Fruit fly (Drosophila melanogaster) whole organism, wandering third instar larva: Measurements from ENCODE around the gene CG18675.

Experiments
- Abd-B ChIP-seq: fragments of >200 bp; optimal IDR thresholded peaks from 2 replicates; lab custom pipeline; 2017; ENCODE audit warnings: missing biosample characterization, missing genetic modification characterization
- CG32264 ChIP-seq: fragments of 200-800 bp; sonication (Bioruptor generic); optimal IDR thresholded peaks from 2 replicates; lab custom pipeline; 2016; ENCODE audit warnings: missing biosample characterization, missing genetic modification characterization
- CG9705 ChIP-seq: fragments of 200-800 bp; sonication (Bioruptor generic); optimal IDR thresholded peaks from 2 replicates; lab custom pipeline; 2018; ENCODE audit warnings: missing biosample characterization, mild to moderate bottlenecking, missing genetic modification characterization
- CrebA ChIP-seq: fragments of 200-800 bp; sonication (Bioruptor generic); optimal IDR thresholded peaks from 2 replicates; lab custom pipeline; 2016; ENCODE audit warnings: missing biosample characterization, mild to moderate bottlenecking, missing genetic modification characterization, borderline replicate concordance
- Dfd ChIP-seq: fragments of >200 bp; optimal IDR thresholded peaks from 2 replicates; lab custom pipeline; 2017; ENCODE audit warnings: missing biosample characterization, missing genetic modification characterization
- Dif ChIP-seq: fragments of 200-275, 200-300 bp; sonication (Bioruptor generic); optimal IDR thresholded peaks from 2 replicates; lab custom pipeline; 2018; ENCODE audit warnings: missing biosample characterization, missing genetic modification characterization; ENCODE audit not compliant: partially characterized antibody
- GATAd ChIP-seq: sonication (Bioruptor generic); optimal IDR thresholded peaks from 2 replicates; lab custom pipeline; 2016; ENCODE audit warnings: missing biosample characterization, missing genetic modification characterization
- HLH106 ChIP-seq: fragments of 200-800 bp; optimal IDR thresholded peaks from 3 replicates; lab custom pipeline; 2019; ENCODE audit warnings: missing biosample characterization, mild to moderate bottlenecking, missing genetic modification characterization, moderate library complexity
- Hnf4 ChIP-seq: fragments of 200-800 bp; sonication (Bioruptor generic); optimal IDR thresholded peaks from 2 replicates; lab custom pipeline; 2016; ENCODE audit warnings: missing biosample characterization, mild to moderate bottlenecking, missing genetic modification characterization
- Hr78 ChIP-seq: fragments of >200 bp; optimal IDR thresholded peaks from 2 replicates; lab custom pipeline; 2017; ENCODE audit warnings: missing biosample characterization, missing genetic modification characterization
- Hr83 ChIP-seq: fragments of 200-300 bp; sonication (Bioruptor generic); optimal IDR thresholded peaks from 2 replicates; lab custom pipeline; 2016; ENCODE audit warnings: missing biosample characterization, mild to moderate bottlenecking, missing genetic modification characterization, moderate library complexity; ENCODE audit not compliant: poor library complexity, severe bottlenecking
- Jra ChIP-seq: sonication (Bioruptor generic); optimal IDR thresholded peaks from 2 replicates; lab custom pipeline; 2016; ENCODE audit warnings: missing biosample characterization, missing genetic modification characterization
- Mio ChIP-seq: sonication (Bioruptor generic); optimal IDR thresholded peaks from 2 replicates; lab custom pipeline; 2016; ENCODE audit warnings: missing biosample characterization, missing genetic modification characterization
- Myc ChIP-seq: fragments of >200 bp; optimal IDR thresholded peaks from 2 replicates; lab custom pipeline; 2017
- N ChIP-seq: fragments of >200 bp; optimal IDR thresholded peaks from 2 replicates; lab custom pipeline; 2018; ENCODE audit warnings: missing biosample characterization, missing external identifiers, missing genetic modification characterization
- OdsH ChIP-seq: fragments of 200-800 bp; sonication (Bioruptor generic); optimal IDR thresholded peaks from 2 replicates; lab custom pipeline; 2016; ENCODE audit warnings: missing biosample characterization, mild to moderate bottlenecking, missing genetic modification characterization
- Rel ChIP-seq, 2 experiments: fragments of 200-800 bp; sonication (Bioruptor generic) in 1 of 2; optimal IDR thresholded peaks; 2 replicates in 1 of 2; 3 replicates in 1 of 2; lab custom pipeline; 2016 to 2019; ENCODE audit warnings: mild to moderate bottlenecking in 2 of 2, missing biosample characterization in 2 of 2, missing genetic modification characterization in 2 of 2, moderate library complexity in 1 of 2
- Sp1 ChIP-seq: fragments of 200-800 bp; sonication (Bioruptor generic); optimal IDR thresholded peaks from 3 replicates; lab custom pipeline; 2019; ENCODE audit warnings: missing biosample characterization, mild to moderate bottlenecking, missing genetic modification characterization, moderate library complexity
- Vsx2 ChIP-seq: fragments of 200-300, 225-300 bp; sonication (Bioruptor generic); optimal IDR thresholded peaks from 2 replicates; lab custom pipeline; 2018; ENCODE audit warnings: missing biosample characterization, missing genetic modification characterization; ENCODE audit not compliant: partially characterized antibody
- br ChIP-seq: fragments of 200-800 bp; sonication (Bioruptor generic); optimal IDR thresholded peaks from 2 replicates; lab custom pipeline; 2016; ENCODE audit warnings: missing biosample characterization, missing genetic modification characterization
- brk ChIP-seq: fragments of 200-800 bp; sonication (Bioruptor generic); optimal IDR thresholded peaks from 2 replicates; lab custom pipeline; 2016; ENCODE audit warnings: missing biosample characterization, mild to moderate bottlenecking, missing genetic modification characterization
- dl ChIP-seq, 2 experiments: fragments of 175-275, 200-275 bp in 1 of 2; fragments of 200-275 bp in 1 of 2; sonication (Bioruptor generic); optimal IDR thresholded peaks; lab custom pipeline; 2018; ENCODE audit warnings: mild to moderate bottlenecking in 2 of 2, missing biosample characterization in 2 of 2, missing genetic modification characterization in 2 of 2, moderate library complexity in 2 of 2; ENCODE audit not compliant: partially characterized antibody in 2 of 2, insufficient read depth in 1 of 2
- dmrt93B ChIP-seq: fragments of 200-800 bp; sonication (Bioruptor generic); optimal IDR thresholded peaks from 2 replicates; lab custom pipeline; 2018; ENCODE audit warnings: missing biosample characterization, mild to moderate bottlenecking, missing genetic modification characterization
- dsf ChIP-seq: sonication (Bioruptor generic); optimal IDR thresholded peaks from 2 replicates; lab custom pipeline; 2016; ENCODE audit warnings: missing biosample characterization, missing genetic modification characterization, borderline replicate concordance
- ey ChIP-seq: fragments of 200-800 bp; sonication (Bioruptor generic); optimal IDR thresholded peaks from 2 replicates; lab custom pipeline; 2016; ENCODE audit warnings: missing biosample characterization, missing genetic modification characterization
- foxo ChIP-seq, 2 experiments: fragments of 200-800 bp; sonication (Bioruptor generic); optimal IDR thresholded peaks; 2 replicates in 1 of 2; 3 replicates in 1 of 2; lab custom pipeline; 2016 to 2017; ENCODE audit warnings: missing biosample characterization in 2 of 2, missing genetic modification characterization in 2 of 2
- fru ChIP-seq: fragments of 200-800 bp; sonication (Bioruptor generic); optimal IDR thresholded peaks from 3 replicates; lab custom pipeline; 2016; ENCODE audit warnings: missing biosample characterization, mild to moderate bottlenecking, missing genetic modification characterization
- h ChIP-seq: fragments of 200-800 bp; sonication (Bioruptor generic); optimal IDR thresholded peaks from 3 replicates; lab custom pipeline; 2016; ENCODE audit warnings: missing biosample characterization, mild to moderate bottlenecking, missing genetic modification characterization
- jim ChIP-seq: fragments of 175-275, 200-325 bp; sonication (Bioruptor generic); optimal IDR thresholded peaks from 2 replicates; lab custom pipeline; 2016; ENCODE audit warnings: missing biosample characterization, mild to moderate bottlenecking, missing genetic modification characterization
- lola ChIP-seq: fragments of >200 bp; optimal IDR thresholded peaks from 2 replicates; lab custom pipeline; 2017; ENCODE audit warnings: missing biosample characterization, missing genetic modification characterization
- pan ChIP-seq: fragments of >200 bp; optimal IDR thresholded peaks from 2 replicates; lab custom pipeline; 2017
- psq ChIP-seq: fragments of 200-800 bp; sonication (Bioruptor generic); optimal IDR thresholded peaks from 3 replicates; lab custom pipeline; 2017; ENCODE audit warnings: missing biosample characterization, mild to moderate bottlenecking, missing genetic modification characterization, moderate library complexity
- rgr ChIP-seq: fragments of 200-800 bp; sonication (Bioruptor generic); optimal IDR thresholded peaks from 3 replicates; lab custom pipeline; 2016; ENCODE audit warnings: missing biosample characterization, mild to moderate bottlenecking, missing genetic modification characterization
- sage ChIP-seq: fragments of 200-800 bp; sonication (Bioruptor generic); optimal IDR thresholded peaks from 2 replicates; lab custom pipeline; 2016; ENCODE audit warnings: missing biosample characterization, mild to moderate bottlenecking, missing genetic modification characterization
- sv ChIP-seq: fragments of 200-800 bp; sonication (Bioruptor generic); optimal IDR thresholded peaks from 3 replicates; lab custom pipeline; 2016; ENCODE audit warnings: missing biosample characterization, missing genetic modification characterization
- tai ChIP-seq: sonication (Bioruptor generic); optimal IDR thresholded peaks from 2 replicates; lab custom pipeline; 2016; ENCODE audit warnings: missing biosample characterization, missing genetic modification characterization
- usp ChIP-seq: fragments of >200 bp; optimal IDR thresholded peaks from 2 replicates; lab custom pipeline; 2017; ENCODE audit warnings: missing biosample characterization, missing genetic modification characterization
- woc ChIP-seq: sonication (Bioruptor generic); optimal IDR thresholded peaks from 2 replicates; lab custom pipeline; 2016; ENCODE audit warnings: missing biosample characterization, mild to moderate bottlenecking, missing genetic modification characterization

The CG18675 gene

DNA sequence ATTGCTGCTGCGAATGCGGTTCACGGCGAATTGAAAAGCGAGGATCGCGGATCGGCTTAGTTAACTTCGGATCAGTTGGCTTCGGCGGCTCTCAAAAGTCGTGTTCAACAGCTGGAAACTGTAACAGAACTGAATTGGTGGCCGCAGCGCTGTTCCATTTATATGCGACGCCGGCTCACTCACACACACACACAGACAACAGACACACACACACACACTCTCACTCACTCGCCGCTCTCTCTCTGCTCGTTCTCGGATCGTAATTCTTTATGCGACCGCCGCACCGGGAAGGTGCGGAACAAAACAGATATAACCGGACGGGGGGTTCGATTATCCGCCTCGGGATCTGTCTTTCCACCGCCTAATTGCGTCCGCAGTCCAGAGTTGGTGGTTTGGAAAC, 53.5 kb downstream of the CG18675 start, which contains the start of gene CG46460 (continued):
- no peak for TF ChIP-seq psq (GFP tag; lab: Kevin White, UChicago)

DNA sequence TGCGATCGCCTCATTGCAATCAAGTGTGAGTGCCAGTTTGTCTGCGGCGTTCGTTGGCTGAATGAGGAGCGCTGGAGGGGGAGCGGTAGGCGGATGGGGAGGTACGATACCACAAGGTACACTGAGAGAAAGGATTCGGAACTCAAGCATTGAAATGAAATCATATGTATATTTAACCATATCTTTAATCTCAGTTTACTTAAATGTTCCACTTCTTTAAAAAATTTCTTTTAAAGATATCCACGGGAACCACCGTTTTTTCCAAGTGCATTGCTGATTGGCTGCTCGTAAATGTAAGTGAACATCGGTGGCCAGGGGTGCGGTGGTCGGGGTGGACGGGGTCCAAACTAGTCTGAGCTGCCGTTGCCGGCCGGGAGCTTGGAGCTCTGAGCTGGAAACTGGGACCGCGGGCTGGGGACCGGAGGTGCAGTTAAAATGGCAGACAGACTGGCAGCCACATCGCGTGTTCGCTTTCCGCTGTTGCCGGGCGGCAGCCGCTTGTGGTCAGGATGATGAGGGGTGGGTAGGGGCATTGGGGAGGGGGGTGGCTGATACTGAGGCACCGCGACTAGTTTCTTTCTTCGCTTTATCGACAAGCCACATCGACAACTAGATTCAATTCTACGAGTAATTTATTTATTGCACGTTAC, 54.6 kb downstream of the CG18675 start:
- TF ChIP-seq Hnf4 (GFP tag; lab: Kevin White, UChicago) (peak; percentile 94), fru (GFP tag; lab: Kevin White, UChicago) (peak; percentile 97), CrebA (GFP tag; lab: Kevin White, UChicago) (no peak), GATAd (GFP tag; lab: Kevin White, UChicago) (peak; percentile 21), jim (GFP tag; lab: Kevin White, UChicago) (no peak), sage (GFP tag; lab: Kevin White, UChicago) (peak; percentile 88), tai (GFP tag; lab: Kevin White, UChicago) (peak; percentile 77), Hr78 (GFP tag; lab: Kevin White, UChicago) (no peak), h (GFP tag; lab: Kevin White, UChicago) (peak; percentile 96), CG32264 (peak; percentile 90), Myc (lab: Kevin White, UChicago) (no peak), Sp1 (GFP tag; lab: Kevin White, UChicago) (peak; percentile 94), foxo (GFP tag; optimal IDR thresholded peaks at IDR 0.05; lab: Kevin White, UChicago) (peak; percentile 29 to 95), Dfd (no peak), HLH106 (tag; lab: Kevin White, UChicago) (peak; percentile 96), dmrt93B (GFP tag; lab: Kevin White, UChicago) (peak; percentile 89), br (GFP tag; lab: Kevin White, UChicago) (peak; percentile 97), Jra (peak; percentile 94), CG9705 (GFP tag; lab: Kevin White, UChicago) (peak; percentile 95), sv (peak; percentile 84), brk (GFP tag; lab: Kevin White, UChicago) (peak; percentile 84), lola (no peak), ey (GFP tag; lab: Kevin White, UChicago) (peak; percentile 94), psq (GFP tag; lab: Kevin White, UChicago) (peak; percentile 87), rgr (peak; percentile 92), N (GFP tag; lab: Kevin White, UChicago) (no peak), pan (no peak), dl (GFP tag; optimal IDR thresholded peaks at IDR 0.05; lab: Kevin White, UChicago; ENCODE audit: insufficient read depth in 1 of 2, partially characterized antibody in 2 of 2) (no peak), woc (GFP tag; lab: Kevin White, UChicago) (peak; percentile 90), OdsH (GFP tag; lab: Kevin White, UChicago) (peak; percentile 91), Hr83 (GFP tag; lab: Kevin White, UChicago) (peak; percentile 68), Rel (GFP tag; optimal IDR thresholded peaks at IDR 0.05; lab: Kevin White, UChicago) (peak; percentile 50), Rel (tag; optimal IDR thresholded peaks at IDR 0.05; lab: Kevin White, UChicago) (peak; percentile 82), dsf (GFP tag; lab: Kevin White, UChicago) (peak; percentile 81), Mio (GFP tag; lab: Kevin White, UChicago) (peak; percentile 49), usp (GFP tag; lab: Kevin White, UChicago) (no peak), Dif (GFP tag; lab: Kevin White, UChicago) (no peak), Abd-B (GFP tag; lab: Kevin White, UChicago) (no peak), Vsx2 (no peak)
